Worm (Caenorhabditis elegans): ENCODE measurements around the gene col-91.

DNA sequence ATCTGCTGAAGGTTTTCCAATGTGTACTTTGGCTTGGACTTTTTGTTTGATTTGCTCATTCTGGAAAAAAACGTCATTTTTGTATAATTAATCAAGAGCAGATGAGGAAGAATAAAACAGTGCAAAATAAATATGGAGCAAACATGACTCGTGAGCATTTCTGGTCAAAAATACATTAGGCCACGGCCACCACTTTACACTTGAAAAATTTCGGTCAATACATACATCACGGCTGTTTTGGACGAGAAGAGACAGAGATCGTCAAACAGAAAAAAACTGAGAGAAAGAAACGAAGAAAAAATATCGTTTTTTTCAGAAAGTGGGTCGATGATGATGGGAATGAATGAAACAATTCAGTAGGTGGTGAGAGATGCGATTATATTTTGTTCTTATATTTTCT lies 4.8 kb upstream of the col-91 start, which contains the start of the genes F09G8.7 and crn-7:
- TF ChIP-seq lin-13 (tag; optimal IDR thresholded peaks at IDR 0.05) (no peak), bed-3 (GFP tag; optimal IDR thresholded peaks at IDR 0.05) (no peak), pha-4 (tag; optimal IDR thresholded peaks at IDR 0.05) (no peak), flh-1 (GFP tag; optimal IDR thresholded peaks at IDR 0.05) (no peak), nhr-12 (tag; optimal IDR thresholded peaks at IDR 0.05) (no peak), elt-3 (tag; optimal IDR thresholded peaks at IDR 0.05) (no peak), unc-39 (tag; optimal IDR thresholded peaks at IDR 0.05) (no peak), snpc-4 (tag; optimal IDR thresholded peaks at IDR 0.05) (no peak), nhr-237 (tag; optimal IDR thresholded peaks at IDR 0.05) (no peak), unc-62 (GFP tag; optimal IDR thresholded peaks at IDR 0.05) (no peak), ces-1 (GFP tag; optimal IDR thresholded peaks at IDR 0.05) (no peak), nhr-76 (tag; optimal IDR thresholded peaks at IDR 0.05) (no peak)
